Worm (Caenorhabditis elegans): ENCODE results near the gene eat-3.

- no peak for TF ChIP-seq lsy-2 (tag; optimal IDR thresholded peaks at IDR 0.05)
- no peak for TF ChIP-seq egl-27 (tag; optimal IDR thresholded peaks at IDR 0.05)
- no peak for TF ChIP-seq unc-55 (GFP tag; optimal IDR thresholded peaks at IDR 0.05)
- no peak for TF ChIP-seq elt-1 (tag; optimal IDR thresholded peaks at IDR 0.05)
- no peak for TF ChIP-seq nhr-21 (tag; optimal IDR thresholded peaks at IDR 0.05)
- no peak for TF ChIP-seq lin-13 (GFP tag; optimal IDR thresholded peaks at IDR 0.05)
- TF ChIP-seq gmeb-1 (tag; optimal IDR thresholded peaks at IDR 0.05): no peak
- no peak for TF ChIP-seq nhr-6 (tag; optimal IDR thresholded peaks at IDR 0.05)
- no peak for TF ChIP-seq fos-1 (tag; optimal IDR thresholded peaks at IDR 0.05)
- no peak for TF ChIP-seq R02D3.7 (tag; optimal IDR thresholded peaks at IDR 0.05)
- no peak for TF ChIP-seq ztf-4 (tag; optimal IDR thresholded peaks at IDR 0.05)
Observed at ce11 chrII:9345794-9346193, 21.1 kb downstream of the eat-3 start.

Data from whole organism, L2 larva.